Worm (Caenorhabditis elegans) whole organism, young adult: ENCODE data around the gene sdz-1.

Experiments
- B0261.1 ChIP-seq: sonication (generic microtip); optimal IDR thresholded peaks from 2 replicates; lab custom pipeline; 2016; ENCODE audit warnings: mild to moderate bottlenecking, missing genetic modification characterization, moderate library complexity, missing compliant biosample characterization
- F23B12.7 ChIP-seq: sonication (generic microtip); optimal IDR thresholded peaks from 2 replicates; lab custom pipeline; 2017; ENCODE audit warnings: missing genetic modification characterization, mild to moderate bottlenecking, missing compliant biosample characterization, antibody characterized with exemption, moderate library complexity; ENCODE audit not compliant: insufficient read depth
- F55B11.4 ChIP-seq: sonication (generic microtip); optimal IDR thresholded peaks from 2 replicates; lab custom pipeline; 2016; ENCODE audit warnings: missing compliant biosample characterization, missing genetic modification characterization, borderline replicate concordance; ENCODE audit not compliant: insufficient read depth
- F57A8.1 ChIP-seq: fragments of 200-800 bp; sonication (Bioruptor generic); optimal IDR thresholded peaks from 2 replicates; lab custom pipeline; 2018; ENCODE audit warnings: mild to moderate bottlenecking, missing genetic modification characterization, moderate library complexity, missing compliant biosample characterization
- K11D2.4 ChIP-seq: fragments of 200-800 bp; sonication (Bioruptor generic); IDR thresholded peaks from 2 replicates; pipeline ENCODE4 v1.3.6; 2022; ENCODE audit warnings: missing genetic modification reagents, missing genetic modification characterization, missing compliant biosample characterization
- K12H6.12 ChIP-seq: fragments of 200-800 bp; sonication (Bioruptor generic); optimal IDR thresholded peaks from 2 replicates; lab custom pipeline; 2018; ENCODE audit warnings: mild to moderate bottlenecking, missing genetic modification characterization, missing compliant biosample characterization
- Y56A3A.18 ChIP-seq: fragments of 200-800 bp; sonication (Bioruptor generic); IDR thresholded peaks from 2 replicates; pipeline ENCODE4 v1.3.6; 2022; ENCODE audit warnings: missing genetic modification reagents, missing genetic modification characterization, missing compliant biosample characterization
- Y67H2A.10 ChIP-seq: fragments of 200-800 bp; sonication (Bioruptor generic); conservative IDR thresholded peaks from 2 replicates; pipeline ENCODE4 v1.3.6; 2022; ENCODE audit warnings: missing genetic modification reagents, missing genetic modification characterization, missing compliant biosample characterization
- ama-1 ChIP-seq, 3 experiments: fragments of 150-350 bp in 1 of 3; sonication (generic microtip) in 2 of 3; optimal IDR thresholded peaks; 2 replicates each; lab custom pipeline; 2014 to 2018; ENCODE audit warnings: missing biosample characterization in 2 of 3, missing genetic modification characterization in 2 of 3, missing genetic modification reagents in 2 of 3
- aptf-3 ChIP-seq: fragments of 200-800 bp; sonication (Bioruptor generic); IDR thresholded peaks from 2 replicates; pipeline ENCODE4 v1.3.6; 2022; ENCODE audit warnings: missing genetic modification characterization, missing compliant biosample characterization
- attf-3 ChIP-seq: fragments of 200-800 bp; sonication (Bioruptor generic); conservative IDR thresholded peaks from 2 replicates; pipeline ENCODE4 v1.3.6; 2022; ENCODE audit warnings: missing genetic modification reagents, missing genetic modification characterization, missing compliant biosample characterization
- ceh-40 ChIP-seq: fragments of 200-800 bp; sonication (Bioruptor generic); IDR thresholded peaks from 2 replicates; pipeline ENCODE4 v1.3.6; 2022; ENCODE audit warnings: missing genetic modification characterization, missing compliant biosample characterization
- ceh-58 ChIP-seq: fragments of 200-800 bp; sonication (Bioruptor generic); IDR thresholded peaks from 2 replicates; pipeline ENCODE4 v1.3.6; 2022; ENCODE audit warnings: missing genetic modification characterization, missing compliant biosample characterization
- die-1 ChIP-seq: sonication (generic microtip); optimal IDR thresholded peaks from 2 replicates; lab custom pipeline; 2016; ENCODE audit warnings: missing genotype, mild to moderate bottlenecking, missing genetic modification characterization, missing compliant biosample characterization
- him-1 ChIP-seq: sonication (generic microtip); optimal IDR thresholded peaks from 2 replicates; lab custom pipeline; 2016; ENCODE audit warnings: missing genotype, missing genetic modification reagents, missing genetic modification characterization, missing compliant biosample characterization
- hmg-1.2 ChIP-seq: fragments of 200-800 bp; sonication (Bioruptor generic); IDR thresholded peaks from 2 replicates; pipeline ENCODE4 v1.3.6; 2022; ENCODE audit warnings: missing genetic modification reagents, missing genetic modification characterization, missing compliant biosample characterization
- lin-26 ChIP-seq: fragments of 200-800 bp; sonication (Bioruptor generic); IDR thresholded peaks from 2 replicates; pipeline ENCODE4 v1.3.6; 2022; ENCODE audit warnings: missing genetic modification reagents, missing genetic modification characterization, missing compliant biosample characterization
- madf-3 ChIP-seq: fragments of 200-800 bp; sonication (Bioruptor generic); IDR thresholded peaks from 2 replicates; pipeline ENCODE4 v1.3.6; 2022; ENCODE audit warnings: missing genetic modification reagents, missing genetic modification characterization, missing compliant biosample characterization
- madf-6 ChIP-seq: fragments of 200-800 bp; sonication (Bioruptor generic); IDR thresholded peaks from 2 replicates; pipeline ENCODE4 v1.3.6; 2022; ENCODE audit warnings: missing genetic modification reagents, missing genetic modification characterization, missing compliant biosample characterization
- mcd-1 ChIP-seq: fragments of 200-800 bp; sonication (Bioruptor generic); IDR thresholded peaks from 2 replicates; pipeline ENCODE4 v1.3.6; 2022; ENCODE audit warnings: missing genetic modification reagents, missing genetic modification characterization, missing compliant biosample characterization
- mxl-1 ChIP-seq: sonication (generic microtip); optimal IDR thresholded peaks from 2 replicates; lab custom pipeline; 2016; ENCODE audit warnings: missing genetic modification characterization, missing compliant biosample characterization
- nfya-2 ChIP-seq: fragments of 200-800 bp; sonication (Bioruptor generic); IDR thresholded peaks from 2 replicates; pipeline ENCODE4 v1.3.6; 2022; ENCODE audit warnings: missing genetic modification reagents, missing genetic modification characterization, missing compliant biosample characterization
- nfyb-1 ChIP-seq: fragments of 200-800 bp; sonication (Bioruptor generic); IDR thresholded peaks from 2 replicates; pipeline ENCODE4 v1.3.6; 2022; ENCODE audit warnings: missing genetic modification reagents, missing genetic modification characterization, missing compliant biosample characterization
- nhr-90 ChIP-seq: sonication (generic microtip); optimal IDR thresholded peaks from 2 replicates; lab custom pipeline; 2016; ENCODE audit warnings: missing genotype, mild to moderate bottlenecking, missing genetic modification characterization, missing compliant biosample characterization
- rec-8 ChIP-seq, 2 experiments: sonication (generic microtip); optimal IDR thresholded peaks; 2 replicates each; lab custom pipeline; 2016; ENCODE audit warnings: mild to moderate bottlenecking in 2 of 2, missing genetic modification characterization in 2 of 2, missing genetic modification reagents in 2 of 2, missing genotype in 2 of 2, missing biosample characterization in 1 of 2, missing compliant biosample characterization in 1 of 2, moderate library complexity in 1 of 2
- rpc-1 ChIP-seq, 2 experiments: fragments of 150-350 bp in 1 of 2; sonication (generic microtip) in 1 of 2; optimal IDR thresholded peaks; 2 replicates each; lab custom pipeline; 2014 to 2018; ENCODE audit warnings: missing biosample characterization in 1 of 2, missing genetic modification characterization in 1 of 2, missing genetic modification reagents in 1 of 2, missing genotype in 1 of 2
- sdz-38 ChIP-seq: sonication (generic microtip); optimal IDR thresholded peaks from 2 replicates; lab custom pipeline; 2016; ENCODE audit warnings: missing genotype, missing genetic modification characterization, missing compliant biosample characterization
- snpc-1.3 ChIP-seq: sonication (generic microtip); optimal IDR thresholded peaks from 2 replicates; lab custom pipeline; 2017; ENCODE audit warnings: missing genetic modification characterization, mild to moderate bottlenecking, missing compliant biosample characterization, antibody characterized with exemption, moderate library complexity, missing genotype, missing genetic modification reagents; ENCODE audit not compliant: insufficient read depth
- snpc-3.4 ChIP-seq: sonication (generic microtip); optimal IDR thresholded peaks from 2 replicates; lab custom pipeline; 2017; ENCODE audit warnings: missing genetic modification characterization, mild to moderate bottlenecking, missing compliant biosample characterization, antibody characterized with exemption, moderate library complexity, missing genotype, missing genetic modification reagents
- snpc-4 ChIP-seq, 5 experiments: fragments of 150-350 bp in 1 of 5; sonication (generic microtip) in 4 of 5; optimal IDR thresholded peaks; 2 replicates each; lab custom pipeline; 2014 to 2018; ENCODE audit warnings: missing genetic modification characterization in 5 of 5, missing biosample characterization in 3 of 5, antibody characterized with exemption in 2 of 5, mild to moderate bottlenecking in 2 of 5, missing compliant biosample characterization in 2 of 5, missing genotype in 2 of 5, moderate library complexity in 2 of 5, missing genetic modification reagents in 1 of 5
- somi-1 ChIP-seq: fragments of 200-800 bp; sonication (Bioruptor generic); optimal IDR thresholded peaks from 2 replicates; lab custom pipeline; 2018; ENCODE audit warnings: mild to moderate bottlenecking, missing genetic modification characterization, missing compliant biosample characterization
- tbp1 ChIP-seq: fragments of 200-800 bp; sonication (Bioruptor generic); optimal IDR thresholded peaks from 2 replicates; lab custom pipeline; 2018; ENCODE audit warnings: mild to moderate bottlenecking, missing genetic modification characterization, missing compliant biosample characterization
- unc-62 ChIP-seq: fragments of 150-350 bp; optimal IDR thresholded peaks from 2 replicates; lab custom pipeline; 2014; ENCODE audit warnings: missing biosample characterization, missing genetic modification reagents, missing genetic modification characterization
- zfh-2 ChIP-seq: fragments of 200-800 bp; sonication (Bioruptor generic); conservative IDR thresholded peaks from 2 replicates; pipeline ENCODE4 v1.3.6; 2022; ENCODE audit warnings: missing genetic modification reagents, missing genetic modification characterization, missing compliant biosample characterization
- ztf-26 ChIP-seq: sonication (generic microtip); optimal IDR thresholded peaks from 2 replicates; lab custom pipeline; 2017; ENCODE audit warnings: missing genetic modification characterization, missing compliant biosample characterization

Gene sdz-1

DNA sequence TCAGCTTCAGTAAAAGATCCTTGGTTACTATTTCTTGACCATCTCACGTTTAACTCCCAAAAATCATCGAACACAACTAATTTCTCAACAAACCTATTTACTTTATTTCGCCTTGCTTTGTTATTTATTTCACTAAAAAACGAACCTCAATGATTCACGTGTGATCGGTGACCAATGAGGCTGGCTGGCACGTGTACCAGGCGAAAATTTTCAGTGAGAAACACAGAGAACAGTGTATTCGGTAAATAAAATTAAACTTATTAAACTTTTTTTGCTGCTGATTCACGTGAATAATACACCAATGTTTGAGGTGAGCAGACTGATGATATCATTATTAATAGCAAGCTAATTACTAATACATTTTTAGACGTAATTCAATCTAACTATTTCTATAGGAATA lies 44.7 kb downstream of the sdz-1 start:
- peak; percentile 14 for TF ChIP-seq ztf-26 (tag; lab: Kevin White, UChicago)
- TF ChIP-seq snpc-4 (GFP tag; optimal IDR thresholded peaks at IDR 0.05; lab: Kevin White, UChicago) = no peak
- no peak for TF ChIP-seq snpc-4 (tag; optimal IDR thresholded peaks at IDR 0.05; lab: Kevin White, UChicago)

DNA sequence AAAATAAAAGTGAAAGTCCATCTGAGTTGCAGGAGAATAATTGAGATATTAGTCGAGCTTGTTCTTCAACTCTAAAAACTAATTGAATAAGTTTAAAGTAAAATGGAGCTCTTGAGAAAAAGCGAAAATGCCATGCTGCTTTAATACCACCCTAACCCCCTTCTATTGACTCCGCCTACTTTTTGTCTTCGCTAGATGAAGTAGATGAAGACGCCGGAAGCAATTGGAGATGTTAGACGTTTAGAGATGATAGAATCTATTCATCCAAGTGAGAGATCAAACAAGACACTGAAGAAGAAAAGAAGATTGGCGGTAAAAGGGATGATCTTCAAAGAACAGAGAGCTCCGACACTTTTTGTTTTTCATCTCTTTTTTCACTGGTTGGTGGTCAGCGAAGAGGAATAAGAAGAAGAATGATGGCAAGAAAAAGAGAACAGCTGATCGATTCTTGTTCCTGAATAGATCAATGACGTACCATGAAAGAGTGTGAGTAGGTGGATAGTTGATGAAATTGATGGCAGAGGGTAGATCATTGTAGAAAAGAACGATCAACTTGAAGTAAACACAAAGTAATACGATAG lies 45.6 kb downstream of the sdz-1 start:
- TF ChIP-seq somi-1 (GFP tag; lab: Kevin White, UChicago) (peak; percentile 33), sdz-38 (tag; lab: Kevin White, UChicago) (no peak)

DNA sequence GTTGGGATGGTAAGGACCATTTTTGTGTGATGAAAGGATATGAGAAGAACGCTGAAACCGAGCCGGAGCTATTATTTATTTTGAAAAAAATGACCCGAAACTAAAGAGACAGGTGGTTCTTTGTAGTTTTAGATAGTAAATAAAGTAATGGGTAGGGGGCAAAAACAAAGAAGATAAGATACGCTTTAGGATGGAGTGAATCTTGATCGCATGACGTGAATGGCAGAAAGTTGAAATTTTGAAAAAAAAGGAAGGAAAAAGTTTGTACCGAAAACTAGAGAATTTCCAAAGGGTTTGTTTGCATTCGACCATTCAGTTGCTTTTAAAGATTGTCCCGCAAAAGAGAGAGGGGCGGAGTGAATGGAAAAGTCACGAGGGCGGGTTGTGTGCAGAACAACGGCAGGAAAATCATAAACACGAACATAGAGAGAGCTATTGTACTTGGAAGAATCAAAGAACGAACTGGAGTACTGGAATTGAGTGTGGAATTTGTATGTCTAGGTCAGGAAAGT lies 46.2 kb downstream of the sdz-1 start, which contains the start of gene F22B7.9:
Gene F22B7.9 (minus strand): TSS at position 51 of the 512 bp plus-strand sequence.
- TF ChIP-seq unc-62 (GFP tag; lab: Kevin White, UChicago) (no peak), zfh-2 (no peak), Y56A3A.18 (GFP tag; lab: Robert Waterston, UW) (no peak), attf-3 (GFP tag; lab: Robert Waterston, UW) (0 out of 2 replicates have a peak, but pooled peaks have one; percentile 12), ama-1 (optimal IDR thresholded peaks at IDR 0.05; lab: Kevin White, UChicago) (peak; percentile 82), ama-1 (GFP tag; optimal IDR thresholded peaks at IDR 0.05; lab: Kevin White, UChicago) (no peak), Y67H2A.10 (GFP tag; lab: Robert Waterston, UW) (no peak), die-1 (tag; lab: Kevin White, UChicago) (no peak), mcd-1 (GFP tag; lab: Robert Waterston, UW) (no peak), nfya-2 (GFP tag; lab: Robert Waterston, UW) (no peak), snpc-1.3 (tag; lab: Kevin White, UChicago) (no peak), K12H6.12 (tag; lab: Kevin White, UChicago) (peak; percentile 23), K11D2.4 (GFP tag; lab: Robert Waterston, UW) (0 out of 2 replicates have a peak, but pooled peaks have one; percentile 23), F57A8.1 (GFP tag; lab: Kevin White, UChicago) (no peak), F55B11.4 (no peak)

DNA sequence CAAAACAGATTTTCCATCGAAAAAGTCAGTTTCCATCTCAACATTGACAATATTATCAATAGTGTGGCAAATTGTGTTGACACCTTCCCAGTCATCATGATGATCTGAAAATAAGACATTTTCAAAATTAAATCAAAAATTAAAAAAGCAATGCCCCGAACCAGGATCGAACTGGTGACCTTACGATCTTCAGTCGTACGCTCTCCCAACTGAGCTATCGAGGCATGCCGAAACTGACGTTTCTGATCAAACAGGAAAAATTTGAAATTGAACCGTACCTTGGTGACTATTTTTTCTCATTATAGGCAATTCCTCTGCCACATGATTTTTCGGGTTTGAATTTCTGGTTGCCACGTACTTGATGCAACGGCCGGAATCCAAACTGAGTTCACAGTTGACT lies 46.7 kb downstream of the sdz-1 start:
- TF ChIP-seq rpc-1 (optimal IDR thresholded peaks at IDR 0.05; lab: Kevin White, UChicago) (peak; percentile 52), rpc-1 (tag; optimal IDR thresholded peaks at IDR 0.05; lab: Kevin White, UChicago) (peak; percentile 76), lin-26 (GFP tag; lab: Robert Waterston, UW) (peak; percentile 57; the same call in 1 of the 2 replicates), him-1 (tag; lab: Kevin White, UChicago) (peak; percentile 39), ceh-40 (GFP tag; lab: Robert Waterston, UW) (peak; percentile 20; the same call in 1 of the 2 replicates), madf-6 (GFP tag; lab: Robert Waterston, UW) (peak; percentile 52), tbp1 (GFP tag; lab: Kevin White, UChicago) (peak; percentile 88), nfyb-1 (peak; percentile 60; the same call in 1 of the 2 replicates), die-1 (tag; lab: Kevin White, UChicago) (peak; percentile 25), snpc-3.4 (tag; lab: Kevin White, UChicago) (peak; percentile 17), hmg-1.2 (GFP tag; lab: Robert Waterston, UW) (peak; percentile 34; the same call in 1 of the 2 replicates), F23B12.7 (tag; lab: Kevin White, UChicago) (peak; percentile 11), aptf-3 (GFP tag; lab: Robert Waterston, UW) (no peak), madf-3 (GFP tag; lab: Robert Waterston, UW) (no peak), ceh-58 (GFP tag; lab: Robert Waterston, UW) (no peak), B0261.1 (tag; lab: Kevin White, UChicago) (peak; percentile 50), nhr-90 (tag; lab: Kevin White, UChicago) (peak; percentile 33), mxl-1 (no peak), rec-8 (tag; optimal IDR thresholded peaks at IDR 0.05; lab: Kevin White, UChicago) (peak in 1 of 2 experiments; percentile 25)
